Worm (Caenorhabditis elegans) whole organism, L3 larva: Measurements from ENCODE around the gene C53A5.17.

Source experiments
- ceh-16 ChIP-seq: sonication (generic microtip); optimal IDR thresholded peaks from 2 replicates; lab custom pipeline; 2017; ENCODE audit warnings: missing biosample characterization, missing genetic modification characterization
- ceh-82 ChIP-seq: fragments of 150-350 bp; optimal IDR thresholded peaks from 2 replicates; lab custom pipeline; 2014; ENCODE audit warnings: missing biosample characterization, missing genetic modification characterization
- egl-27 ChIP-seq: sonication (generic microtip); optimal IDR thresholded peaks from 4 replicates; lab custom pipeline; 2017; ENCODE audit warnings: missing biosample characterization, missing genetic modification reagents, missing genetic modification characterization
- elt-3 ChIP-seq, 3 experiments: fragments of 150-350 bp in 1 of 3; sonication (generic microtip) in 2 of 3; optimal IDR thresholded peaks; 2 replicates in 2 of 3; 4 replicates in 1 of 3; lab custom pipeline; 2014 to 2017; ENCODE audit warnings: missing biosample characterization in 3 of 3, missing genetic modification characterization in 3 of 3
- fos-1 ChIP-seq: fragments of 150-350 bp; optimal IDR thresholded peaks from 2 replicates; lab custom pipeline; 2014; ENCODE audit warnings: missing biosample characterization, missing genetic modification characterization
- lin-15B ChIP-seq: fragments of 150-350 bp; optimal IDR thresholded peaks from 2 replicates; lab custom pipeline; 2014; ENCODE audit warnings: missing biosample characterization, missing genetic modification characterization
- nhr-23 ChIP-seq: fragments of 150-350 bp; optimal IDR thresholded peaks from 2 replicates; lab custom pipeline; 2014; ENCODE audit warnings: missing biosample characterization, missing genetic modification reagents, missing genetic modification characterization
- nhr-25 ChIP-seq: sonication (generic microtip); optimal IDR thresholded peaks from 2 replicates; lab custom pipeline; 2017; ENCODE audit warnings: missing biosample characterization, missing genetic modification characterization
- nhr-76 ChIP-seq: fragments of 150-350 bp; sonication (generic microtip); optimal IDR thresholded peaks from 5 replicates; lab custom pipeline; 2014; ENCODE audit warnings: missing biosample characterization, missing genetic modification characterization
- nhr-77 ChIP-seq: fragments of 150-350 bp; optimal IDR thresholded peaks from 2 replicates; lab custom pipeline; 2014; ENCODE audit warnings: missing biosample characterization, missing genetic modification characterization
- unc-62 ChIP-seq: fragments of 150-350 bp; sonication (generic microtip); optimal IDR thresholded peaks from 4 replicates; lab custom pipeline; 2014; ENCODE audit warnings: missing biosample characterization, missing genetic modification reagents, missing genetic modification characterization
- ztf-4 ChIP-seq: fragments of 150-350 bp; optimal IDR thresholded peaks from 2 replicates; lab custom pipeline; 2014; ENCODE audit warnings: missing biosample characterization, missing genetic modification characterization

DNA sequence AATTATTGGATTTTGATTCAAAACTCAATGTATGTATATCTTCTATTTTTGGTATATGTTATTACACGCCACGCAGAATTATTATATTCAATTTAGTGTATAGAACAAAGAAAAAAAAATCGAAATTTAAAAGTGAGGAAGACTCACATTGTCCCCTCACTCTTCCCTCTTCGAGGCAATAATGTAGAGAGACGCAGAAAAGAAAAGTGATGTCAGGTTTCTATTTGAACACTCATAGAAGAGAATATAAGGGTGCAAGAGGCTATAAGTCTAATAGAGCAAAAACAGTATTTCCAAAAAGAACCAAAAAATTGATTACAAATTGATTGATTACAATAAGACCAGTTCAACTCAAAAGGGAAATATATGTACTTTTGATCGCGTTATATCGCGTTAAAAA lies 27.6 kb upstream of the C53A5.17 start:
- no peak for TF ChIP-seq unc-62 (GFP tag; lab: Kevin White, UChicago)
- no peak for TF ChIP-seq nhr-77 (tag; lab: Kevin White, UChicago)
- no peak for TF ChIP-seq nhr-25 (tag; lab: Kevin White, UChicago)
- no peak for TF ChIP-seq nhr-23
- no peak for TF ChIP-seq ceh-82 (tag; lab: Kevin White, UChicago)
- TF ChIP-seq ceh-16 (tag; lab: Kevin White, UChicago), result no peak
- TF ChIP-seq lin-15B, result no peak
- TF ChIP-seq elt-3 (tag; optimal IDR thresholded peaks at IDR 0.05; lab: Kevin White, UChicago), result no peak
- TF ChIP-seq egl-27 (tag; lab: Kevin White, UChicago), result no peak
- TF ChIP-seq fos-1 (tag; lab: Kevin White, UChicago), result no peak
- no peak for TF ChIP-seq nhr-76 (tag; lab: Kevin White, UChicago)
- TF ChIP-seq ztf-4 (tag; lab: Kevin White, UChicago), result no peak
